Fruit fly (Drosophila melanogaster): ENCODE measurements around the gene oc.

Gene oc

dm6 chrX:8676631-8677224 lies 26.2 kb upstream of the oc start, which contains the start of gene Rubicon (continued):
- TF ChIP-seq CG13296 (GFP tag; optimal IDR thresholded peaks at IDR 0.05), result no peak
- peak; percentile 47 for TF ChIP-seq her (GFP tag; optimal IDR thresholded peaks at IDR 0.05)
- TF ChIP-seq CG3847 (GFP tag; IDR thresholded peaks at IDR 0.05), result peak; percentile 66
- peak; percentile 55 for TF ChIP-seq CHES-1-like (GFP tag; optimal IDR thresholded peaks at IDR 0.05)
- peak; percentile 89 for TF ChIP-seq Ets97D (GFP tag; optimal IDR thresholded peaks at IDR 0.05)
- no peak for TF ChIP-seq pan (optimal IDR thresholded peaks at IDR 0.05)
- peak in 1 of 2 experiments; percentile 18 for TF ChIP-seq pan (GFP tag; optimal IDR thresholded peaks at IDR 0.05 in 1 of 2, IDR thresholded peaks at IDR 0.05 in 1 of 2)
- peak in 1 of 2 experiments; percentile 29 for TF ChIP-seq chif (GFP tag; optimal IDR thresholded peaks at IDR 0.05)
- TF ChIP-seq Chrac-16 (GFP tag; optimal IDR thresholded peaks at IDR 0.05), result peak; percentile 15
- TF ChIP-seq chn (GFP tag; optimal IDR thresholded peaks at IDR 0.05), result peak; percentile 23
- TF ChIP-seq CG10654 (GFP tag; optimal IDR thresholded peaks at IDR 0.05), result no peak
- peak; percentile 11 for TF ChIP-seq unpg (GFP tag; optimal IDR thresholded peaks at IDR 0.05)
- TF ChIP-seq CG4707 (GFP tag; optimal IDR thresholded peaks at IDR 0.05), result peak; percentile 11
- TF ChIP-seq wek (GFP tag; optimal IDR thresholded peaks at IDR 0.05), result peak; percentile 1
- no peak for TF ChIP-seq CG1602 (GFP tag; optimal IDR thresholded peaks at IDR 0.05)
- no peak for TF ChIP-seq cad (GFP tag; optimal IDR thresholded peaks at IDR 0.05)
- TF ChIP-seq ttk (GFP tag; IDR thresholded peaks at IDR 0.05), result no peak
- TF ChIP-seq eyg (GFP tag; optimal IDR thresholded peaks at IDR 0.05), result no peak
- TF ChIP-seq lilli (GFP tag; optimal IDR thresholded peaks at IDR 0.05), result peak; percentile 26
- no peak for TF ChIP-seq jigr1 (GFP tag; IDR thresholded peaks at IDR 0.05)
- no peak for TF ChIP-seq ems (GFP tag; optimal IDR thresholded peaks at IDR 0.05)
- TF ChIP-seq CG31365 (tag; optimal IDR thresholded peaks at IDR 0.05), result peak; percentile 56
- no peak for TF ChIP-seq croc (GFP tag; conservative IDR thresholded peaks at IDR 0.05)
- peak; percentile 16 for TF ChIP-seq mam (GFP tag; optimal IDR thresholded peaks at IDR 0.05)
- TF ChIP-seq CG4404 (GFP tag; IDR thresholded peaks at IDR 0.05), result no peak
- peak; percentile 80 for TF ChIP-seq CG33213 (GFP tag; optimal IDR thresholded peaks at IDR 0.05)
- peak; percentile 72; the same call in 2 of the 3 replicates for TF ChIP-seq CG11456 (GFP tag; IDR thresholded peaks at IDR 0.05)
- TF ChIP-seq dysf (GFP tag; IDR thresholded peaks at IDR 0.05), result peak; percentile 43; the same call in 1 of the 3 replicates
- TF ChIP-seq tll (GFP tag; optimal IDR thresholded peaks at IDR 0.05), result no peak
- TF ChIP-seq CG17912 (GFP tag; optimal IDR thresholded peaks at IDR 0.05), result peak; percentile 62
- TF ChIP-seq CG8944 (GFP tag; optimal IDR thresholded peaks at IDR 0.05), result no peak
- no peak for TF ChIP-seq CG17328 (GFP tag; IDR thresholded peaks at IDR 0.05)
- TF ChIP-seq zf30C (GFP tag; optimal IDR thresholded peaks at IDR 0.05), result no peak
- TF ChIP-seq Fer2 (tag; optimal IDR thresholded peaks at IDR 0.05), result no peak
- peak; percentile 48 for TF ChIP-seq MTF-1 (GFP tag; optimal IDR thresholded peaks at IDR 0.05; ENCODE audit: borderline replicate concordance)
- no peak for TF ChIP-seq Rx (GFP tag; IDR thresholded peaks at IDR 0.05)
- peak; percentile 10 for TF ChIP-seq gro (GFP tag; optimal IDR thresholded peaks at IDR 0.05)
- peak; percentile 38 for TF ChIP-seq Bdp1 (GFP tag; optimal IDR thresholded peaks at IDR 0.05)
- peak; percentile 97 for TF ChIP-seq ftz-f1 (GFP tag; optimal IDR thresholded peaks at IDR 0.05)
- peak; percentile 84 for TF ChIP-seq CG14860 (GFP tag; IDR thresholded peaks at IDR 0.05; ENCODE audit: partially characterized antibody)
- peak; percentile 88 for TF ChIP-seq CG11560 (tag; IDR thresholded peaks at IDR 0.05)
- TF ChIP-seq Sry-δ (GFP tag; optimal IDR thresholded peaks at IDR 0.05), result peak; percentile 87
- peak; percentile 15 for TF ChIP-seq gem (tag; optimal IDR thresholded peaks at IDR 0.05)
- peak; percentile 93 for TF ChIP-seq CG13287 (GFP tag; IDR thresholded peaks at IDR 0.05; ENCODE audit: partially characterized antibody)
- no peak for TF ChIP-seq CG17568 (GFP tag; optimal IDR thresholded peaks at IDR 0.05)
- peak; percentile 5 for TF ChIP-seq scrt (GFP tag; optimal IDR thresholded peaks at IDR 0.05)
- TF ChIP-seq kni (GFP tag; optimal IDR thresholded peaks at IDR 0.05), result peak; percentile 6
- TF ChIP-seq tgo (GFP tag; IDR thresholded peaks at IDR 0.05), result no peak
- peak; percentile 16 to 24 for TF ChIP-seq Hr51 (GFP tag; optimal IDR thresholded peaks at IDR 0.05)
- TF ChIP-seq pfk (GFP tag; optimal IDR thresholded peaks at IDR 0.05), result no peak
